Fruit fly (Drosophila melanogaster) whole organism, wandering third instar larva: ENCODE measurements around the gene CG7054.

ENCODE experiments used
- Hr83 ChIP-seq: fragments of 200-300 bp; sonication (Bioruptor generic); optimal IDR thresholded peaks from 2 replicates; lab custom pipeline; 2016; ENCODE audit warnings: missing biosample characterization, mild to moderate bottlenecking, missing genetic modification characterization, moderate library complexity; ENCODE audit not compliant: poor library complexity, severe bottlenecking
- Jra ChIP-seq: sonication (Bioruptor generic); optimal IDR thresholded peaks from 2 replicates; lab custom pipeline; 2016; ENCODE audit warnings: missing biosample characterization, missing genetic modification characterization
- Rel ChIP-seq, 2 experiments: fragments of 200-800 bp; sonication (Bioruptor generic) in 1 of 2; optimal IDR thresholded peaks; 2 replicates in 1 of 2; 3 replicates in 1 of 2; lab custom pipeline; 2016 to 2019; ENCODE audit warnings: mild to moderate bottlenecking in 2 of 2, missing biosample characterization in 2 of 2, missing genetic modification characterization in 2 of 2, moderate library complexity in 1 of 2
- dsf ChIP-seq: sonication (Bioruptor generic); optimal IDR thresholded peaks from 2 replicates; lab custom pipeline; 2016; ENCODE audit warnings: missing biosample characterization, missing genetic modification characterization, borderline replicate concordance
- ey ChIP-seq: fragments of 200-800 bp; sonication (Bioruptor generic); optimal IDR thresholded peaks from 2 replicates; lab custom pipeline; 2016; ENCODE audit warnings: missing biosample characterization, missing genetic modification characterization
- lola ChIP-seq: fragments of >200 bp; optimal IDR thresholded peaks from 2 replicates; lab custom pipeline; 2017; ENCODE audit warnings: missing biosample characterization, missing genetic modification characterization
- pan ChIP-seq: fragments of >200 bp; optimal IDR thresholded peaks from 2 replicates; lab custom pipeline; 2017
- psq ChIP-seq: fragments of 200-800 bp; sonication (Bioruptor generic); optimal IDR thresholded peaks from 3 replicates; lab custom pipeline; 2017; ENCODE audit warnings: missing biosample characterization, mild to moderate bottlenecking, missing genetic modification characterization, moderate library complexity
- sv ChIP-seq: fragments of 200-800 bp; sonication (Bioruptor generic); optimal IDR thresholded peaks from 3 replicates; lab custom pipeline; 2016; ENCODE audit warnings: missing biosample characterization, missing genetic modification characterization
- usp ChIP-seq: fragments of >200 bp; optimal IDR thresholded peaks from 2 replicates; lab custom pipeline; 2017; ENCODE audit warnings: missing biosample characterization, missing genetic modification characterization

DNA sequence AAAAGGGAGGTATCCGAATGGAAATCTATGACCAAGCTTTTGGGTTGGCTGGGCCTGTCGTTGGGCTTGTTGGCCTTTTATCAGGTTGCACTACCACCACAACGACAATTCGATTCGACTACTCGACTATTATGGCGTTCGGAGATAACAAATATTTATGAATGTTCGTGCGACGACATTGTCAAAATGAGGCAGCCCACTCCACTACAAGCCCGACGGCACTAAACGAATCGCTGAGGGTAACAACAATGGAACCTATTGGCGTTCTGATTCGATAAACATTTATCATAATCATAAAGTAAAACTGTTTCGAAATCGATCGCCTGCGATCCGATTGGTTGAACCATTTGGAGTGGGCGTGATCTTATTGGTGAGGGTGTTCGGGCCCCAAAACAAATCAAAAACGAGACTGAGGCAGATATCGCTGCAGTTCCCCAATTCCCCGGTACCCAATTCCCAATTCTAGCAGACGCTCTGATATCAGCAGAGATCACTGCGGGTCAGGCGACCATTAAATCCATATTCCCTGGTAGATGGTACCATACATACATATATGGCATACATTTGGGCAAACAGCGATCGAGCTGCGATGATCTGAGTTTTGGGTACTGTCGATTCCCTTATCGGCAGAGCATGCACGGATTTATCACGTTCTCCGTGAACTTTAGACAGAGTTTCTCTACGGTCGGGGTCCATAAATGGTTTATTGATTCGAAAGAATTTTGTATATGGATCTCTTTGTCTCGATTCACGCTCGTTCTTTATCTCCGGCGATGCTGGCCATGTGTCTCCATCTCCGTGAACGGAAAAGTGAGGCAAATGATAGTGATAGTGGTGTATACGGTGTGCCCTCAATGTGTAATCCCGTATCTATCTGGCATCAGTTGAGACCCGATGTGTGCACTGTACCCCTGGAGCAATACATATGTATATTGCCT lies 10.1 kb upstream of the CG7054 start:
- TF ChIP-seq sv = no peak
- no peak for TF ChIP-seq lola (GFP tag; lab: Kevin White, UChicago)
- TF ChIP-seq Hr83 = no peak
- no peak for TF ChIP-seq pan (lab: Kevin White, UChicago)
- no peak for TF ChIP-seq Rel (GFP tag; optimal IDR thresholded peaks at IDR 0.05; lab: Kevin White, UChicago)
- TF ChIP-seq Rel (tag; optimal IDR thresholded peaks at IDR 0.05; lab: Kevin White, UChicago) = no peak
- no peak for TF ChIP-seq Jra (GFP tag; lab: Kevin White, UChicago)
- TF ChIP-seq dsf (GFP tag; lab: Kevin White, UChicago) = no peak
- no peak for TF ChIP-seq usp
- no peak for TF ChIP-seq psq (GFP tag; lab: Kevin White, UChicago)
- no peak for TF ChIP-seq ey (GFP tag; lab: Kevin White, UChicago)
